Worm (Caenorhabditis elegans) whole organism, L1 larva: ENCODE measurements around the gene B0432.11.
A peak's percentile ranks its signal among the peaks of the same experiment; 100 is the strongest.

ENCODE experiments used
- aha-1 ChIP-seq: fragments of 150-350 bp; optimal IDR thresholded peaks from 2 replicates; lab custom pipeline; 2014; ENCODE audit warnings: missing biosample characterization, missing genetic modification characterization
- ceh-82 ChIP-seq, 3 experiments: fragments of 150-350 bp in 1 of 3; sonication (generic microtip) in 2 of 3; optimal IDR thresholded peaks; 2 replicates each; lab custom pipeline; 2014 to 2017; ENCODE audit warnings: missing biosample characterization in 3 of 3, missing genetic modification characterization in 3 of 3
- ces-1 ChIP-seq: fragments of 150-350 bp; optimal IDR thresholded peaks from 2 replicates; lab custom pipeline; 2014; ENCODE audit warnings: missing biosample characterization, missing genetic modification reagents, missing genetic modification characterization
- egl-27 ChIP-seq, 2 experiments: fragments of 150-350 bp in 1 of 2; sonication (generic microtip); optimal IDR thresholded peaks; 3 replicates each; lab custom pipeline; 2017 to 2018; ENCODE audit warnings: missing biosample characterization in 2 of 2, missing genetic modification characterization in 2 of 2, missing genetic modification reagents in 2 of 2
- fos-1 ChIP-seq: fragments of 150-350 bp; optimal IDR thresholded peaks from 2 replicates; lab custom pipeline; 2014; ENCODE audit warnings: missing biosample characterization, missing genetic modification characterization
- grh-1 ChIP-seq: fragments of 200-800 bp; sonication (Bioruptor generic); IDR thresholded peaks from 2 replicates; pipeline ENCODE4 v1.3.6; 2022; ENCODE audit warnings: missing genetic modification reagents, missing genetic modification characterization, missing compliant biosample characterization
- jun-1 ChIP-seq: fragments of 150-350 bp; optimal IDR thresholded peaks from 2 replicates; lab custom pipeline; 2014; ENCODE audit warnings: missing biosample characterization, missing genetic modification reagents, missing genetic modification characterization
- lin-39 ChIP-seq: fragments of 150-350 bp; optimal IDR thresholded peaks from 2 replicates; lab custom pipeline; 2014; ENCODE audit warnings: missing biosample characterization, missing genetic modification reagents, missing genetic modification characterization
- lsy-2 ChIP-seq, 2 experiments: fragments of 150-350 bp; optimal IDR thresholded peaks; 2 replicates each; lab custom pipeline; 2014; ENCODE audit warnings: missing biosample characterization in 2 of 2, missing genetic modification characterization in 2 of 2
- mdl-1 ChIP-seq, 2 experiments: fragments of 150-350 bp; optimal IDR thresholded peaks; 2 replicates each; lab custom pipeline; 2014 to 2017; ENCODE audit warnings: missing biosample characterization in 2 of 2, missing genetic modification characterization in 2 of 2, inconsistent platforms in 1 of 2
- nhr-237 ChIP-seq: fragments of 150-350 bp; optimal IDR thresholded peaks from 2 replicates; lab custom pipeline; 2014; ENCODE audit warnings: missing biosample characterization, missing genetic modification characterization
- sox-4 ChIP-seq: sonication (generic microtip); optimal IDR thresholded peaks from 2 replicates; lab custom pipeline; 2016; ENCODE audit warnings: missing genetic modification characterization, missing compliant biosample characterization
- unc-86 ChIP-seq: sonication (generic microtip); optimal IDR thresholded peaks from 2 replicates; lab custom pipeline; 2016; ENCODE audit warnings: missing genetic modification characterization, missing compliant biosample characterization
- ztf-11 ChIP-seq, 2 experiments: sonication (generic microtip); optimal IDR thresholded peaks; 2 replicates each; lab custom pipeline; 2016 to 2017; ENCODE audit warnings: missing genetic modification characterization in 2 of 2, missing biosample characterization in 1 of 2, missing compliant biosample characterization in 1 of 2

- peak; percentile 86 for TF ChIP-seq nhr-237
- TF ChIP-seq unc-86 (tag; lab: Kevin White, UChicago): peak; percentile 97
- peak; percentile 90 for TF ChIP-seq jun-1 (tag; lab: Kevin White, UChicago)
- TF ChIP-seq ceh-82 (tag; optimal IDR thresholded peaks at IDR 0.05; lab: Kevin White, UChicago): peak; percentile 95 to 98 (median 96)
- TF ChIP-seq aha-1 (tag; lab: Kevin White, UChicago): peak; percentile 50
- peak; percentile 48 to 93 for TF ChIP-seq ztf-11 (tag; optimal IDR thresholded peaks at IDR 0.05; lab: Kevin White, UChicago)
- TF ChIP-seq grh-1: peak; percentile 92
- TF ChIP-seq fos-1 (tag; lab: Kevin White, UChicago): peak; percentile 92
- peak; percentile 93 for TF ChIP-seq ces-1
- peak; percentile 91 for TF ChIP-seq sox-4
- peak; percentile 60 to 69 for TF ChIP-seq egl-27 (tag; optimal IDR thresholded peaks at IDR 0.05; lab: Kevin White, UChicago)
- TF ChIP-seq lsy-2 (tag; optimal IDR thresholded peaks at IDR 0.05; lab: Kevin White, UChicago): peak; percentile 95 to 96
- TF ChIP-seq lin-39 (tag; lab: Kevin White, UChicago): peak; percentile 93
- peak in 1 of 2 experiments; percentile 86 for TF ChIP-seq mdl-1 (tag; optimal IDR thresholded peaks at IDR 0.05; lab: Kevin White, UChicago)
Measured at ce11 chrII:255124-255523, 39.4 kb downstream of the B0432.11 start.
